Fruit fly (Drosophila melanogaster) whole organism, embryonic: ENCODE measurements around the gene CG11158.

Experiments used
- Antp ChIP-seq: fragments of 200-800 bp; sonication (Bioruptor generic); optimal IDR thresholded peaks from 3 replicates; lab custom pipeline; 2016; ENCODE audit warnings: missing biosample characterization, missing genetic modification characterization
- CG11085 ChIP-seq: fragments of 200-800 bp; sonication (Bioruptor generic); IDR thresholded peaks from 2 replicates; pipeline ENCODE4 v1.3.6; 2022; ENCODE audit warnings: missing biosample characterization, missing genetic modification characterization
- CG15514 ChIP-seq: fragments of 200-800 bp; sonication (Bioruptor generic); optimal IDR thresholded peaks from 3 replicates; lab custom pipeline; 2017; ENCODE audit warnings: missing biosample characterization, missing genetic modification characterization, mild to moderate bottlenecking, moderate library complexity, missing genetic modification reagents
- CG1603 ChIP-seq: fragments of 200-800 bp; sonication (Bioruptor generic); optimal IDR thresholded peaks from 2 replicates; lab custom pipeline; 2019; ENCODE audit warnings: missing biosample characterization, mild to moderate bottlenecking, missing genetic modification characterization, moderate library complexity
- CG17385 ChIP-seq: fragments of 200-800 bp; sonication (Bioruptor generic); optimal IDR thresholded peaks from 3 replicates; lab custom pipeline; 2018; ENCODE audit warnings: missing biosample characterization, mild to moderate bottlenecking, missing genetic modification characterization
- CG17612 ChIP-seq: fragments of 200-800 bp; sonication (Bioruptor generic); IDR thresholded peaks from 2 replicates; pipeline ENCODE4 v1.3.6; 2022; ENCODE audit warnings: missing biosample characterization, missing genetic modification characterization
- CG17912 ChIP-seq: fragments of 200-800 bp; sonication (Bioruptor generic); optimal IDR thresholded peaks from 2 replicates; lab custom pipeline; 2018; ENCODE audit warnings: missing biosample characterization, mild to moderate bottlenecking, missing genetic modification characterization
- CG1792 ChIP-seq: fragments of 200-800 bp; sonication (Bioruptor generic); optimal IDR thresholded peaks from 2 replicates; lab custom pipeline; 2016; ENCODE audit warnings: missing biosample characterization, missing genetic modification characterization
- CG2202 ChIP-seq: fragments of 200-800 bp; sonication (Bioruptor generic); optimal IDR thresholded peaks from 2 replicates; lab custom pipeline; 2018; ENCODE audit warnings: missing biosample characterization, mild to moderate bottlenecking, missing genetic modification characterization
- CG30020 ChIP-seq: fragments of 200-800 bp; optimal IDR thresholded peaks from 2 replicates; lab custom pipeline; 2019; ENCODE audit warnings: missing biosample characterization, mild to moderate bottlenecking, missing genetic modification characterization, moderate library complexity
- CG30403 ChIP-seq: fragments of 200-800 bp; sonication (Bioruptor generic); optimal IDR thresholded peaks from 3 replicates; lab custom pipeline; 2016; ENCODE audit warnings: missing biosample characterization, missing genetic modification characterization
- CG30431 ChIP-seq: fragments of 200-800 bp; sonication (Bioruptor generic); optimal IDR thresholded peaks from 2 replicates; lab custom pipeline; 2017; ENCODE audit warnings: missing biosample characterization, missing genetic modification characterization
- CG33213 ChIP-seq: fragments of 200-800 bp; sonication (Bioruptor generic); optimal IDR thresholded peaks from 3 replicates; lab custom pipeline; 2016; ENCODE audit warnings: missing biosample characterization, missing genetic modification characterization
- CG34422 ChIP-seq: fragments of 200-800 bp; sonication (Bioruptor generic); IDR thresholded peaks from 3 replicates; pipeline ENCODE4 v1.3.6; 2022; ENCODE audit warnings: missing biosample characterization, missing genetic modification characterization
- CG43689 ChIP-seq: fragments of 200-800 bp; sonication (Bioruptor generic); IDR thresholded peaks from 2 replicates; pipeline ENCODE4 v1.3.6; 2022; ENCODE audit warnings: missing biosample characterization, missing genetic modification characterization
- CG4707 ChIP-seq: fragments of 200-800 bp; sonication (Bioruptor generic); optimal IDR thresholded peaks from 2 replicates; lab custom pipeline; 2018; ENCODE audit warnings: missing biosample characterization, mild to moderate bottlenecking, missing genetic modification characterization, moderate library complexity
- CG6683 ChIP-seq: fragments of 200-800 bp; sonication (Bioruptor generic); optimal IDR thresholded peaks from 2 replicates; lab custom pipeline; 2017; ENCODE audit warnings: missing biosample characterization, mild to moderate bottlenecking, missing genetic modification characterization, missing genetic modification reagents
- CG6791 ChIP-seq: fragments of 200-800 bp; sonication (Bioruptor generic); IDR thresholded peaks from 3 replicates; pipeline ENCODE4 v1.3.6; 2022; ENCODE audit warnings: missing biosample characterization, missing genetic modification characterization; ENCODE audit not compliant: partially characterized antibody
- CG7357 ChIP-seq: fragments of 200-800 bp; sonication (Bioruptor generic); IDR thresholded peaks from 3 replicates; pipeline ENCODE4 v1.3.6; 2022; ENCODE audit warnings: missing biosample characterization, missing genetic modification characterization
- CG8290 ChIP-seq, 3 experiments: fragments of 200-800 bp; sonication (Bioruptor generic); optimal IDR thresholded peaks; 2 replicates each; lab custom pipeline; 2016 to 2019; ENCODE audit warnings: missing biosample characterization in 3 of 3, missing genetic modification characterization in 3 of 3, mild to moderate bottlenecking in 2 of 3, moderate library complexity in 1 of 3
- CG8765 ChIP-seq: fragments of 200-800 bp; sonication (Bioruptor generic); IDR thresholded peaks from 2 replicates; pipeline ENCODE4 v1.3.6; 2022; ENCODE audit warnings: missing biosample characterization, missing genetic modification characterization
- CG9609 ChIP-seq: fragments of 200-800 bp; sonication (Bioruptor generic); optimal IDR thresholded peaks from 3 replicates; lab custom pipeline; 2016; ENCODE audit warnings: missing biosample characterization, missing genetic modification characterization
- CG9817 ChIP-seq: fragments of 200-800 bp; sonication (Bioruptor generic); optimal IDR thresholded peaks from 2 replicates; lab custom pipeline; 2018; ENCODE audit warnings: missing biosample characterization, mild to moderate bottlenecking, missing genetic modification characterization, moderate library complexity
- Chrac-16 ChIP-seq: fragments of 200-800 bp; sonication (Bioruptor generic); optimal IDR thresholded peaks from 3 replicates; lab custom pipeline; 2016; ENCODE audit warnings: missing biosample characterization, missing genetic modification characterization
- CrebB ChIP-seq: fragments of 200-800 bp; sonication (Bioruptor generic); optimal IDR thresholded peaks from 3 replicates; lab custom pipeline; 2018; ENCODE audit warnings: missing biosample characterization, mild to moderate bottlenecking, missing genetic modification characterization
- Mes4 ChIP-seq: fragments of 200-800 bp; sonication (Bioruptor generic); optimal IDR thresholded peaks from 2 replicates; lab custom pipeline; 2016; ENCODE audit warnings: missing biosample characterization, missing genetic modification characterization
- NC2α ChIP-seq: fragments of 200-800 bp; sonication (Bioruptor generic); optimal IDR thresholded peaks from 2 replicates; lab custom pipeline; 2016; ENCODE audit warnings: missing biosample characterization, missing genetic modification characterization
- Nf-YC ChIP-seq: fragments of 200-800 bp; optimal IDR thresholded peaks from 3 replicates; lab custom pipeline; 2019; ENCODE audit warnings: missing biosample characterization, mild to moderate bottlenecking, missing genetic modification characterization, moderate library complexity
- Opbp ChIP-seq: fragments of 200-800 bp; sonication (Bioruptor generic); IDR thresholded peaks from 3 replicates; pipeline ENCODE4 v1.3.6; 2022; ENCODE audit warnings: missing biosample characterization, missing genetic modification characterization; ENCODE audit not compliant: partially characterized antibody
- Sox100B ChIP-seq: fragments of 200-800 bp; sonication (Bioruptor generic); optimal IDR thresholded peaks from 3 replicates; lab custom pipeline; 2018; ENCODE audit warnings: missing biosample characterization, mild to moderate bottlenecking, missing genetic modification characterization
- Tbp ChIP-seq: fragments of >200 bp; optimal IDR thresholded peaks from 2 replicates; lab custom pipeline; 2018; ENCODE audit warnings: missing biosample characterization, missing genetic modification characterization
- br ChIP-seq: fragments of >200 bp; optimal IDR thresholded peaks from 2 replicates; lab custom pipeline; 2017
- ci ChIP-seq: fragments of 200-800 bp; sonication (Bioruptor generic); IDR thresholded peaks from 3 replicates; pipeline ENCODE4 v1.3.6; 2022; ENCODE audit warnings: missing biosample characterization, missing genetic modification characterization
- crol ChIP-seq: fragments of 200-800 bp; sonication (Bioruptor generic); IDR thresholded peaks from 2 replicates; pipeline ENCODE4 v1.3.6; 2022; ENCODE audit warnings: missing biosample characterization, missing genetic modification characterization
- dan ChIP-seq: fragments of 200-800 bp; sonication (Bioruptor generic); IDR thresholded peaks from 2 replicates; pipeline ENCODE4 v1.3.6; 2022; ENCODE audit warnings: missing biosample characterization, missing genetic modification characterization
- dimm ChIP-seq: fragments of 200-800 bp; sonication (Bioruptor generic); IDR thresholded peaks from 2 replicates; pipeline ENCODE4 v1.3.6; 2022; ENCODE audit warnings: missing biosample characterization, missing genetic modification characterization
- dpn ChIP-seq, 2 experiments: fragments of 200-800 bp; sonication (Bioruptor generic); optimal IDR thresholded peaks; 3 replicates each; lab custom pipeline; 2016; ENCODE audit warnings: missing biosample characterization in 2 of 2, missing genetic modification characterization in 2 of 2
- ems ChIP-seq: fragments of 200-800 bp; sonication (Bioruptor generic); optimal IDR thresholded peaks from 3 replicates; lab custom pipeline; 2016; ENCODE audit warnings: missing biosample characterization, missing genetic modification characterization
- exex ChIP-seq: fragments of 200-800 bp; sonication (Bioruptor generic); optimal IDR thresholded peaks from 4 replicates; lab custom pipeline; 2018; ENCODE audit warnings: missing biosample characterization, mild to moderate bottlenecking, missing genetic modification characterization, moderate library complexity
- fru ChIP-seq: fragments of >200 bp; optimal IDR thresholded peaks from 2 replicates; lab custom pipeline; 2017
- grn ChIP-seq: fragments of 200-800 bp; sonication (Bioruptor generic); optimal IDR thresholded peaks from 3 replicates; lab custom pipeline; 2017; ENCODE audit warnings: missing biosample characterization, missing genetic modification characterization
- ind ChIP-seq: fragments of 200-800 bp; sonication (Bioruptor generic); optimal IDR thresholded peaks from 3 replicates; lab custom pipeline; 2016; ENCODE audit warnings: missing biosample characterization, missing genetic modification characterization
- jigr1 ChIP-seq: fragments of 200-800 bp; sonication (Bioruptor generic); IDR thresholded peaks from 3 replicates; pipeline ENCODE4 v1.3.6; 2022; ENCODE audit warnings: missing biosample characterization, missing genetic modification characterization
- lbe ChIP-seq: fragments of 200-800 bp; sonication (Bioruptor generic); optimal IDR thresholded peaks from 2 replicates; lab custom pipeline; 2016; ENCODE audit warnings: missing biosample characterization, mild to moderate bottlenecking, missing genetic modification characterization
- luna ChIP-seq: fragments of 200-800 bp; sonication (Bioruptor generic); optimal IDR thresholded peaks from 2 replicates; lab custom pipeline; 2016; ENCODE audit warnings: missing biosample characterization, missing genetic modification characterization
- pho ChIP-seq: fragments of 200-800 bp; sonication (Bioruptor generic); optimal IDR thresholded peaks from 2 replicates; lab custom pipeline; 2016; ENCODE audit warnings: missing biosample characterization, missing genetic modification characterization
- repo ChIP-seq: fragments of 200-800 bp; sonication (Bioruptor generic); optimal IDR thresholded peaks from 2 replicates; lab custom pipeline; 2016; ENCODE audit warnings: missing biosample characterization, missing genetic modification characterization
- sd ChIP-seq: fragments of 200-800 bp; sonication (Bioruptor generic); optimal IDR thresholded peaks from 3 replicates; lab custom pipeline; 2018; ENCODE audit warnings: missing biosample characterization, mild to moderate bottlenecking, missing genetic modification characterization, moderate library complexity
- seq ChIP-seq: fragments of 200-800 bp; sonication (Bioruptor generic); IDR thresholded peaks from 2 replicates; pipeline ENCODE4 v1.3.6; 2022; ENCODE audit warnings: missing biosample characterization, missing genetic modification characterization
- sima ChIP-seq: fragments of 200-800 bp; sonication (Bioruptor generic); optimal IDR thresholded peaks from 2 replicates; lab custom pipeline; 2016; ENCODE audit warnings: missing biosample characterization, missing genetic modification characterization
- unpg ChIP-seq: fragments of 200-800 bp; sonication (Bioruptor generic); optimal IDR thresholded peaks from 3 replicates; lab custom pipeline; 2018; ENCODE audit warnings: missing biosample characterization, mild to moderate bottlenecking, missing genetic modification characterization, moderate library complexity
- zfh1 ChIP-seq: fragments of 200-800 bp; sonication (Bioruptor generic); IDR thresholded peaks from 3 replicates; pipeline ENCODE4 v1.3.6; 2022; ENCODE audit warnings: missing biosample characterization, missing genetic modification characterization

The CG11158 gene

DNA sequence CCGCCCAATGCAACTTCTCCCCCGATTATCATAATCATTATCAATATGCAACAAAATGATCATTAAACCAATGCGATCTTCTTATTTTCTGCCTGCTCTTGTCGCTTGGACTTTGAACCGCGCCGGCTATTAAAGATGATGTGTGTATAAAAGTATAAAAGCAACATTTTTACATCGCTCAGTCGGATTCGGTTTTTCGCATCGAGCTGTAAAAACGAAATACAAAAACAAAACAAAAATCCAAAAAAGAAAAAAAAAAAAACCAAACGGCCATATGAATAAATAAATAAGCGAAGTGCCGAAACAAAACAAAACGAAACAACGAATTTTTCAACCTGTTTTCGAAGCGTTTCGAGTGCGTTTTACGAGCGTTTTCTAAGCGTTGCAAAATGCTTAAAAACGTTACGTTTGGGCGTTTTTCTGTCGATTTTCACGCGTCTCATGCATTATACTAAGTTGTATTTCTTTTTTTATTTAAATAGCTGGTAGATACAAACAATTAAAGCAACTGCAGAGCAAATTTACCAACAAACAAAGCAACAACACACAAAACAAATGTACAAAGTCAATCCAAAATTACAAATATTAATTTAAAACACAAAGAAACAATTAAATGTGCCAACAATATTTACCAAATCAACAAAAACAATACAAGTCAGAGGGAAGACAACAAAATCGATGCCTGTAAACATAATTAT is 37.9 kb upstream of the CG11158 start (continued):
- TF ChIP-seq CG17612 (no peak), CG8765 (GFP tag; lab: Robert Waterston, UW) (no peak), ci (GFP tag; lab: Robert Waterston, UW) (no peak), Sox100B (GFP tag; lab: Kevin White, UChicago) (peak; percentile 43), CG43689 (GFP tag; lab: Robert Waterston, UW) (no peak), dan (GFP tag; lab: Robert Waterston, UW) (no peak), CG7357 (no peak), repo (GFP tag; lab: Kevin White, UChicago) (no peak), CG17912 (GFP tag; lab: Kevin White, UChicago) (no peak), CG30403 (no peak), NC2α (GFP tag; lab: Kevin White, UChicago) (no peak), zfh1 (GFP tag; lab: Robert Waterston, UW) (no peak), CG30020 (tag; lab: Kevin White, UChicago) (no peak), CrebB (tag; lab: Kevin White, UChicago) (no peak), crol (GFP tag; lab: Robert Waterston, UW) (no peak), CG6683 (no peak), sima (GFP tag; lab: Kevin White, UChicago) (no peak), Chrac-16 (GFP tag; lab: Kevin White, UChicago) (no peak), dpn (GFP tag; optimal IDR thresholded peaks at IDR 0.05; lab: Kevin White, UChicago) (no peak), CG1603 (peak; percentile 12), CG8290 (GFP tag; optimal IDR thresholded peaks at IDR 0.05; lab: Kevin White, UChicago) (no peak), CG8290 (tag; optimal IDR thresholded peaks at IDR 0.05; lab: Kevin White, UChicago) (no peak), CG6791 (GFP tag; lab: Robert Waterston, UW) (no peak), lbe (no peak), CG4707 (peak; percentile 54), sd (tag; lab: Kevin White, UChicago) (peak; percentile 19), Tbp (no peak), CG34422 (GFP tag; lab: Robert Waterston, UW) (no peak), seq (GFP tag; lab: Robert Waterston, UW) (no peak), jigr1 (GFP tag; lab: Robert Waterston, UW) (no peak), exex (tag; lab: Kevin White, UChicago) (no peak), CG30431 (GFP tag; lab: Kevin White, UChicago) (no peak), CG1792 (GFP tag; lab: Kevin White, UChicago) (no peak), Mes4 (GFP tag; lab: Kevin White, UChicago) (no peak), CG11085 (GFP tag; lab: Robert Waterston, UW) (no peak), fru (no peak), grn (GFP tag; lab: Kevin White, UChicago) (peak; percentile 16), Nf-YC (no peak), CG17385 (GFP tag; lab: Kevin White, UChicago) (no peak), dimm (GFP tag; lab: Robert Waterston, UW) (no peak), CG15514 (peak; percentile 33), unpg (GFP tag; lab: Kevin White, UChicago) (peak; percentile 56), CG9817 (tag; lab: Kevin White, UChicago) (no peak), pho (no peak), ems (GFP tag; lab: Kevin White, UChicago) (no peak), luna (no peak), Antp (GFP tag; lab: Kevin White, UChicago) (no peak), CG9609 (no peak), Opbp (GFP tag; lab: Robert Waterston, UW) (no peak), ind (GFP tag; lab: Kevin White, UChicago) (no peak), CG2202 (tag; lab: Kevin White, UChicago) (peak; percentile 38), br (lab: Kevin White, UChicago) (no peak), CG33213 (no peak)
